Fruit fly (Drosophila melanogaster): Measurements from ENCODE around the gene CG6583.

DNA sequence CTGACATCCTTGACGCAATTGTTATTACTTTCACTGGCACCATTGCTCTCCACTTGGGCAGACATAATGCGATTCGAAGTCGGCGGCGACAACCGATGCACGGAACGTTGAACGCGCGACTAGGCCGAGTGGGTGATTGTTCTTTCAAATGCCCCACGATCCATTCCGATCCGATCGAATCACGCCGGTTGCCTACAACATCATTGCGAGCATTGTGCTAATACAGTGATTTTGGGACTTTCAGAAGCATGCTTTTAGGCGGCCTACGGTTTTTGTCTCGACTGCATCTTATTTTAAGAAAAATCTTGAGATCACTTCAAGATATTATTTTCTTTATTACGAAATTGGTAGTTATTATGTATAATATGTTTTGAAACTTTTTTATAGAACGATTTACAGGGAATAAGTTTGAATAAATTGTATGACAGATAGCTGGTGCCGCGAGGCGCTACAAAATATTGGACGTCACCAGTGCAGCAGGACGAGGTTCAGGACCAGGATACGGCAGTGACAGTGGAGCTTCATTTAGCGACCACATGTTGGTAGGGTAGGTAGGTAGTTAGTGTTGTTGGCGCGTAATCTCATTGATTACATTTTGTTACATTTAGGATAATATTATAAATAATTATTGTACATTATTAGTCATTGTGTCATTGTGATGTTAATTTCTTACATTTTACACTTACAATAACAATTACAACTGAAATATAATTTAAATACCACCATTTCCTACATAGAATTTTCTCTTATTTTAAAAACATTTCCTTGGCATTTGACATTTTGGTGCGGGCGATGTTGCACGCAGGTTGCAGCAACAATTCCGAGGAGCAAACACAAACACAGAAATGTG, 38.9 kb downstream of the CG6583 start, which contains the start of gene rho-6:
- TF ChIP-seq CG10669 (GFP tag; optimal IDR thresholded peaks at IDR 0.05) (no peak), CG11294 (GFP tag; IDR thresholded peaks at IDR 0.05) (no peak)
